Worm (Caenorhabditis elegans): ENCODE measurements around the gene svh-1.

svh-1 gene

DNA sequence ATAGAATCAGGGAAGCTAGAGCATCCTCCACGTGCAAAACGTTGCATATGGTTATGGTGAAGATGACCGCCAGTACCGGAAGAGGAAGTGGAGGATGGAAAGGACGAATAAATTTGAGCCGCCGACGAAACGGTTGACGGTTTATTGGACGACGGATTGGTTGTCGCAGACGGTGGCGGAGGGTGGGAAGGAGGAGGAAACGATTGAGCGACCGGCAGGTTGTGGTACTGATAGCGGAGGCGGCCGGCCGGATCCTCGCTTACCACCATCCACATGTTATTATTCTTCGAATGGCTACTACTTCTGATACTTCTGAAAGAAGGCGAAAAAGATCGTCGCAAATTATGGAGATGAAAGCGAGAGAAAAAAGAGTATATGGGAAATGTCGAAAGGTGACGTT, 13.5 kb upstream of the svh-1 start:
- TF ChIP-seq ceh-45 (GFP tag; IDR thresholded peaks at IDR 0.05): no peak
- no peak for TF ChIP-seq hlh-30 (tag; optimal IDR thresholded peaks at IDR 0.05; ENCODE audit: insufficient read depth)
- TF ChIP-seq unc-55 (GFP tag; optimal IDR thresholded peaks at IDR 0.05): no peak
- no peak for TF ChIP-seq ttx-3 (tag; optimal IDR thresholded peaks at IDR 0.05)
- no peak for TF ChIP-seq dmd-4 (tag; optimal IDR thresholded peaks at IDR 0.05; ENCODE audit: borderline replicate concordance)
- TF ChIP-seq fkh-6 (tag; optimal IDR thresholded peaks at IDR 0.05): no peak
- TF ChIP-seq pax-1 (tag; optimal IDR thresholded peaks at IDR 0.05): no peak
- no peak for TF ChIP-seq ceh-31 (tag; optimal IDR thresholded peaks at IDR 0.05)

DNA sequence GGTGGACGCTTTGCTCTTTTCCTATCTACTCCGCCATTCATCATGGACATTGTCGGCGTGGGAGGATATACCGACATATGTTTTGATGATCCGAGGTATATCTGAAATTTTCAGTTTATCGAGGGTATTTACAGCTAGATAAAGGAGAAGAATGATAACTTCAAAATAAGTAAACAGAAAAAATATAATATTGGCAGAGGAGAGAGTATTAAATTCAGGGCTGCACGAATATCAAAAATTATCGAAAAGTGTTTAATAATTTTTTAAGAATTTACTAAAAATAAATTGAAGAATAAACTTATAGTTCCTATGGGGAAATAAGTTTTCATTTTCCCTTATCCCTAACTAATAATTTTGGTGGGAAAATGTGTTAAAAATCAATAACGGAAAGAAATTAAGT, 7.6 kb upstream of the svh-1 start, which contains the start of gene wsp-1:
wsp-1 (minus strand) TSS at position 101 of the 400 bp plus-strand sequence.
- TF ChIP-seq ceh-34 (tag; optimal IDR thresholded peaks at IDR 0.05): no peak
- no peak for TF ChIP-seq elt-2 (tag; optimal IDR thresholded peaks at IDR 0.05)
- TF ChIP-seq dve-1 (tag; optimal IDR thresholded peaks at IDR 0.05): no peak
- TF ChIP-seq pros-1 (tag; optimal IDR thresholded peaks at IDR 0.05): no peak
- TF ChIP-seq sdc-2 (tag; optimal IDR thresholded peaks at IDR 0.05): no peak
- no peak for TF ChIP-seq hlh-6 (tag; optimal IDR thresholded peaks at IDR 0.05)
- TF ChIP-seq tbx-7 (tag; optimal IDR thresholded peaks at IDR 0.05): no peak
- no peak for TF ChIP-seq fkh-6 (tag; optimal IDR thresholded peaks at IDR 0.05)
- TF ChIP-seq ceh-19 (GFP tag; optimal IDR thresholded peaks at IDR 0.05): no peak
- TF ChIP-seq C08G9.2 (tag; optimal IDR thresholded peaks at IDR 0.05): no peak
- TF ChIP-seq gmeb-2 (tag; optimal IDR thresholded peaks at IDR 0.05): no peak
- no peak for TF ChIP-seq ama-1 (optimal IDR thresholded peaks at IDR 0.05)
- no peak for TF ChIP-seq fkh-10 (GFP tag; optimal IDR thresholded peaks at IDR 0.05)
- no peak for TF ChIP-seq ceh-24 (tag; optimal IDR thresholded peaks at IDR 0.05)
- TF ChIP-seq nhr-232 (tag; optimal IDR thresholded peaks at IDR 0.05): no peak
- no peak for TF ChIP-seq pax-1 (tag; optimal IDR thresholded peaks at IDR 0.05)

DNA sequence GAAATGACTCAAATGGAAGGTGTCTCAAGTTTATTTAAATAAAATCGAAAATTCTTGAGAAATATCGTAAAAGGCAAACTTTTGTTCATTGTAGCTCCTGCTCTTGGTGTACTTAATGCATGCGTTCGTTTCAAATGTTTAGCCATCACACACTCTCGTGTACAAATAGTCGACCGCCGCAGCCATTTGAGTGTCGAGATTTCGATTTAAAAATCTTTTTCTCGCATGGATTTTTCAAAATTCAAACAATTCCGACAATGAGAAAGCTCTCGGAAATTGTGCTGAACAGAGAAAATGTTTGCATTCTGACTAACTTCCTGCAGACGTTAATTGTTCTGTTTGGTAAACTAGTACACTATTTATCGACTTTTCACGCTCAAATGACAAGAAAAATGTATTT, 7.1 kb upstream of the svh-1 start:
- no peak for TF ChIP-seq npax-4 (tag; optimal IDR thresholded peaks at IDR 0.05)
- no peak for TF ChIP-seq unc-42 (tag; optimal IDR thresholded peaks at IDR 0.05)
- TF ChIP-seq ceh-14 (tag; optimal IDR thresholded peaks at IDR 0.05): no peak
- no peak for TF ChIP-seq K02D7.2 (tag; optimal IDR thresholded peaks at IDR 0.05)
- TF ChIP-seq ceh-31 (tag; optimal IDR thresholded peaks at IDR 0.05): no peak
- TF ChIP-seq ama-1 (optimal IDR thresholded peaks at IDR 0.05): no peak
- no peak for TF ChIP-seq hlh-30 (tag; optimal IDR thresholded peaks at IDR 0.05; ENCODE audit: insufficient read depth)
- TF ChIP-seq lim-6 (tag; optimal IDR thresholded peaks at IDR 0.05): no peak
- no peak for TF ChIP-seq pha-4 (tag; optimal IDR thresholded peaks at IDR 0.05)

DNA sequence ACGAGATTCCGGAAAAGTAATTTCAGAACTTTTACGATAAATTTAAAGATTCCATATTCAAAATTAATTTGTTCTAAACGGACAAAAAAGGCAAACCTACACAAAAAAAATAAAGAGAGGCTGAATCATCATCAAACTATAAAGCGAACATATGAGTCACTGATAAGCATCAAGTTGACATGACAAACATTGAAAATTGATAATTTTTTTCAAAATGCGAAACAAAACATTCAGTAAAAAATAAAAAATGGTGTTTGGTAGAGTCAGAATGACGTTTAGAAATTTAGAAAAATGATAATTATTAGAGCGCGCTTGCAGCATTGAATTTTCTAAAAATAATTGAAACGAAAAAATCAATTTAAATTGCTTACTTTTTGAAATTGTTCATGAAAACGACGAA, 6.6 kb upstream of the svh-1 start:
- TF ChIP-seq nfya-1 (tag; optimal IDR thresholded peaks at IDR 0.05) (no peak), tbx-2 (tag; optimal IDR thresholded peaks at IDR 0.05) (no peak), ahr-1 (tag; optimal IDR thresholded peaks at IDR 0.05) (no peak)

DNA sequence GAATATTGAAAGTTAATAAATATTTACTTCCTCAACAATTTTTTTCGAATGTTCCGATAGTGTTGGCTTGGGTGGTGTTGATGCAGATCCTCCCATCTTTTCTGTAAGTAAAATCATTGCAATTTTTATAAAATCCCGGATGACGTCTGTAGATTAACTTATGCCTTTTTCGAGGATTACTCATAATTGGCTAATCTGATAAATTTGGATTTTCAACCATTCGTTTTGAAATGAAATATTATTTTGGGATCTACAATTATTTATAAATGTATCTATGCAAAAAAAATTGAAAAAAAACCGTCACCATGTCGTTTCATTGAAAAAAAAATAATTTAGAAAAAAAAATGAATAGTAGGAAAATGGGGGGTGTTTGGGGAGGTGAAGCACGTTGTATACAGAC, 5.3 kb upstream of the svh-1 start, which contains the start of gene glrx-22:
glrx-22 (minus strand) TSS at position 101 of the 400 bp plus-strand sequence.
- no peak for TF ChIP-seq che-1 (tag; optimal IDR thresholded peaks at IDR 0.05)
- TF ChIP-seq ceh-24 (tag; optimal IDR thresholded peaks at IDR 0.05): no peak
- TF ChIP-seq ceh-9 (tag; optimal IDR thresholded peaks at IDR 0.05): no peak
- TF ChIP-seq odd-2 (tag; optimal IDR thresholded peaks at IDR 0.05): no peak
- no peak for TF ChIP-seq ttx-3 (tag; optimal IDR thresholded peaks at IDR 0.05)
- TF ChIP-seq sox-4 (tag; optimal IDR thresholded peaks at IDR 0.05): no peak
- TF ChIP-seq elt-4 (tag; optimal IDR thresholded peaks at IDR 0.05): no peak
- TF ChIP-seq pag-3 (tag; optimal IDR thresholded peaks at IDR 0.05; ENCODE audit: borderline replicate concordance): no peak
- no peak for TF ChIP-seq sdc-2 (tag; optimal IDR thresholded peaks at IDR 0.05)
- TF ChIP-seq hlh-6 (tag; optimal IDR thresholded peaks at IDR 0.05): no peak
- TF ChIP-seq unc-55 (GFP tag; optimal IDR thresholded peaks at IDR 0.05): no peak
- no peak for TF ChIP-seq mec-3 (tag; optimal IDR thresholded peaks at IDR 0.05; ENCODE audit: borderline replicate concordance)
- no peak for TF ChIP-seq ceh-22 (tag; optimal IDR thresholded peaks at IDR 0.05)
- TF ChIP-seq hlh-8 (tag; optimal IDR thresholded peaks at IDR 0.05): no peak
- no peak for TF ChIP-seq unc-42 (tag; optimal IDR thresholded peaks at IDR 0.05)
- TF ChIP-seq dmd-4 (tag; optimal IDR thresholded peaks at IDR 0.05; ENCODE audit: borderline replicate concordance): no peak
- no peak for TF ChIP-seq ahr-1 (tag; optimal IDR thresholded peaks at IDR 0.05)
- no peak for TF ChIP-seq ceh-2 (tag; optimal IDR thresholded peaks at IDR 0.05)

Measured in whole organism, late embryonic.